ENCODE assay signal across 1 fruit fly cellular context in the genomic region with DNA sequence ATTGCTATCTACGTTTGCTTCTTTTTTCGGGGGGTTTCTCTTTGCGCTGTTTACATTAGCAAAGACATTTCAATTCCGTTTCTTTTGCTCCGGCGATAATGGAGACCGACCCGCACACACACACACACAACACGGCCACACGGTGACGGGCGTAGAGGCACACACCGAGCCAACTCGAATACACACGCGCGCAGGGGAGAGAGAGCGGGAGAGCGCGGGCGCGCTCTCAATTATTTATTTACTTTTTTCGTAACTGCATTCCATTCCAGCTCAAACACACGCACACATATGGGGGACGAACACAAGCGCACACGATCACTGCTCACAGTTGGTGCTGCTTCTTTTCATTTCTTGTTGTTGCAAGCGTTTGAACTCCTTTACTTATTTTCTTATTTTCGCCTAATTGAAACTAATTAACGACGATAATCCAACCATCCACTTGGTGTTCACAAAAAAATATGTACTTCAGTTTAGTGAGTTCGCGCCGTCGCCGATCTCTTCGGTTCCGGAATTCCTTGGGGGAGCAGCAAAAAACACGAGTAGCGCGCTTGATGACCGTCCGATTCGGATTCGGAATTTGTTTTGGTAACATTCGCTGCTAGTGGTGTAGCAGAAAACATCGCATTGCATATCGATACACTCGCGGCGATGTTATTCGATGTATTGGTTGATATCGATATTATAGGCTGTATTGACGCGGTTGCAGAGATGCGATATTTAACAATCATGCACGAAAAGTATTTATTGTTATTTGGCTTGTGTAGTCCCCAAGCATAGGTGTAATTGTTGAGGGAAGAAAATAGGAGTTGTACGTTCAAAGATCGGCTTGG.
TF ChIP-seq lines count a peak whose summit lies in the region.

A gene (minus strand): TSS at position 591 of the 830 bp plus-strand sequence.

TF ChIP-seq in whole organism, embryonic, 481 proteins besides CTCF, POLR2A, EP300 and RAD21 (continued from another document):
- peak; percentile 14 for TF ChIP-seq CG6683 (GFP tag; optimal IDR thresholded peaks at IDR 0.05; lab: Kevin White, UChicago)
- TF ChIP-seq Bdp1 (GFP tag; optimal IDR thresholded peaks at IDR 0.05; lab: Kevin White, UChicago), result peak; percentile 57
- peak; percentile 43 for TF ChIP-seq CG18619 (GFP tag; optimal IDR thresholded peaks at IDR 0.05; lab: Kevin White, UChicago)
- TF ChIP-seq ab (GFP tag; optimal IDR thresholded peaks at IDR 0.05; lab: Kevin White, UChicago), result no peak
- TF ChIP-seq Side (GFP tag; optimal IDR thresholded peaks at IDR 0.05; lab: Kevin White, UChicago), result peak; percentile 60
- peak; percentile 48 for TF ChIP-seq Hmx (GFP tag; optimal IDR thresholded peaks at IDR 0.05; lab: Kevin White, UChicago)
- no peak for TF ChIP-seq ap (GFP tag; IDR thresholded peaks at IDR 0.05; lab: Robert Waterston, UW)
- TF ChIP-seq crol (GFP tag; IDR thresholded peaks at IDR 0.05; lab: Robert Waterston, UW), result no peak
- TF ChIP-seq CG33557 (GFP tag; optimal IDR thresholded peaks at IDR 0.05; lab: Kevin White, UChicago), result peak; percentile 36
- TF ChIP-seq ems (GFP tag; optimal IDR thresholded peaks at IDR 0.05; lab: Kevin White, UChicago), result peak; percentile 86
- no peak for TF ChIP-seq vvl (GFP tag; IDR thresholded peaks at IDR 0.05; lab: Robert Waterston, UW)
- peak; percentile 57 for TF ChIP-seq CG3163 (GFP tag; optimal IDR thresholded peaks at IDR 0.05; lab: Kevin White, UChicago)
- peak; percentile 63 to 79 for TF ChIP-seq dpn (GFP tag; optimal IDR thresholded peaks at IDR 0.05; lab: Kevin White, UChicago)
- TF ChIP-seq CG14441 (GFP tag; IDR thresholded peaks at IDR 0.05; lab: Robert Waterston, UW), result no peak
- TF ChIP-seq Atf6 (GFP tag; IDR thresholded peaks at IDR 0.05; lab: Robert Waterston, UW), result no peak
- peak; percentile 76 for TF ChIP-seq CG15696 (tag; optimal IDR thresholded peaks at IDR 0.05; lab: Kevin White, UChicago)
- TF ChIP-seq Atf3 (GFP tag; optimal IDR thresholded peaks at IDR 0.05; lab: Kevin White, UChicago), result peak; percentile 30
- TF ChIP-seq cas (GFP tag; IDR thresholded peaks at IDR 0.05; lab: Robert Waterston, UW), result no peak
- TF ChIP-seq Vsx1 (GFP tag; optimal IDR thresholded peaks at IDR 0.05; lab: Kevin White, UChicago), result peak; percentile 23
- peak; percentile 53 for TF ChIP-seq CG8089 (GFP tag; optimal IDR thresholded peaks at IDR 0.05; lab: Kevin White, UChicago)
- peak in 1 of 2 experiments; percentile 38 for TF ChIP-seq insv (GFP tag; optimal IDR thresholded peaks at IDR 0.05; lab: Kevin White, UChicago)
- TF ChIP-seq maf-S (GFP tag; optimal IDR thresholded peaks at IDR 0.05; lab: Kevin White, UChicago), result peak; percentile 57
- TF ChIP-seq chn (GFP tag; optimal IDR thresholded peaks at IDR 0.05; lab: Kevin White, UChicago), result peak; percentile 59
- TF ChIP-seq mam (GFP tag; optimal IDR thresholded peaks at IDR 0.05; lab: Kevin White, UChicago), result peak; percentile 83
- peak; percentile 15 for TF ChIP-seq CG7271 (tag; optimal IDR thresholded peaks at IDR 0.05; lab: Kevin White, UChicago)
- TF ChIP-seq Sox102F (GFP tag; optimal IDR thresholded peaks at IDR 0.05; lab: Kevin White, UChicago), result peak; percentile 62
- TF ChIP-seq CG15479 (GFP tag; optimal IDR thresholded peaks at IDR 0.05; lab: Kevin White, UChicago), result no peak
- TF ChIP-seq Six4 (GFP tag; optimal IDR thresholded peaks at IDR 0.05; lab: Kevin White, UChicago), result peak; percentile 61
- TF ChIP-seq Trl (optimal IDR thresholded peaks at IDR 0.05; lab: Kevin White, UChicago), result peak; percentile 92 to 97
- peak; percentile 66 for TF ChIP-seq Trl (GFP tag; optimal IDR thresholded peaks at IDR 0.05; lab: Kevin White, UChicago)
- TF ChIP-seq CG2202 (tag; optimal IDR thresholded peaks at IDR 0.05; lab: Kevin White, UChicago), result no peak
- no peak for TF ChIP-seq E2f1 (GFP tag; IDR thresholded peaks at IDR 0.05; lab: Robert Waterston, UW)
- TF ChIP-seq row (GFP tag; IDR thresholded peaks at IDR 0.05; lab: Robert Waterston, UW), result no peak
- peak; percentile 72 for TF ChIP-seq CoRest (tag; optimal IDR thresholded peaks at IDR 0.05; lab: Kevin White, UChicago)
- peak; percentile 82 for TF ChIP-seq pum (GFP tag; optimal IDR thresholded peaks at IDR 0.05; lab: Kevin White, UChicago)
- TF ChIP-seq CG34376 (GFP tag; optimal IDR thresholded peaks at IDR 0.05; lab: Kevin White, UChicago), result peak; percentile 54
- no peak for TF ChIP-seq dysf (GFP tag; IDR thresholded peaks at IDR 0.05; lab: Robert Waterston, UW)
- no peak for TF ChIP-seq CG13287 (GFP tag; IDR thresholded peaks at IDR 0.05; lab: Robert Waterston, UW; ENCODE audit: partially characterized antibody)
- TF ChIP-seq amos (GFP tag; IDR thresholded peaks at IDR 0.05; lab: Robert Waterston, UW; ENCODE audit: partially characterized antibody), result no peak
- TF ChIP-seq CG5953 (GFP tag; IDR thresholded peaks at IDR 0.05; lab: Robert Waterston, UW), result no peak
- TF ChIP-seq stwl (tag; optimal IDR thresholded peaks at IDR 0.05; lab: Kevin White, UChicago), result peak; percentile 76
- TF ChIP-seq Dll (GFP tag; IDR thresholded peaks at IDR 0.05; lab: Robert Waterston, UW; ENCODE audit: partially characterized antibody), result no peak
- TF ChIP-seq CG18262 (tag; optimal IDR thresholded peaks at IDR 0.05; lab: Kevin White, UChicago), result peak; percentile 44
- no peak for TF ChIP-seq ssp (GFP tag; IDR thresholded peaks at IDR 0.05; lab: Robert Waterston, UW)
- peak; percentile 42 for TF ChIP-seq BtbVII (GFP tag; optimal IDR thresholded peaks at IDR 0.05; lab: Kevin White, UChicago)
- TF ChIP-seq CG2116 (GFP tag; optimal IDR thresholded peaks at IDR 0.05; lab: Kevin White, UChicago), result peak; percentile 93
- no peak for TF ChIP-seq nerfin-2 (GFP tag; IDR thresholded peaks at IDR 0.05; lab: Robert Waterston, UW; ENCODE audit: partially characterized antibody)
- peak; percentile 32 for TF ChIP-seq CG12942 (GFP tag; optimal IDR thresholded peaks at IDR 0.05; lab: Kevin White, UChicago)
- peak; percentile 73 for TF ChIP-seq Antp (GFP tag; optimal IDR thresholded peaks at IDR 0.05; lab: Kevin White, UChicago)
- no peak for TF ChIP-seq CG3407 (GFP tag; optimal IDR thresholded peaks at IDR 0.05; lab: Kevin White, UChicago)
- no peak for TF ChIP-seq CG2875 (GFP tag; optimal IDR thresholded peaks at IDR 0.05; lab: Kevin White, UChicago)
- TF ChIP-seq CG10543 (GFP tag; optimal IDR thresholded peaks at IDR 0.05; lab: Kevin White, UChicago), result peak; percentile 84
- TF ChIP-seq CG2712 (tag; optimal IDR thresholded peaks at IDR 0.05; lab: Kevin White, UChicago), result peak; percentile 73
- no peak for TF ChIP-seq tup (GFP tag; optimal IDR thresholded peaks at IDR 0.05; lab: Kevin White, UChicago)
- TF ChIP-seq CG3838 (GFP tag; optimal IDR thresholded peaks at IDR 0.05; lab: Kevin White, UChicago), result no peak
- TF ChIP-seq Kr (GFP tag; optimal IDR thresholded peaks at IDR 0.05; lab: Kevin White, UChicago), result no peak
- TF ChIP-seq cwo (GFP tag; optimal IDR thresholded peaks at IDR 0.05; lab: Kevin White, UChicago), result peak; percentile 9
- TF ChIP-seq CG1792 (GFP tag; optimal IDR thresholded peaks at IDR 0.05; lab: Kevin White, UChicago), result peak; percentile 81
- TF ChIP-seq CG4360 (GFP tag; IDR thresholded peaks at IDR 0.05; lab: Robert Waterston, UW), result no peak
- no peak for TF ChIP-seq sima (GFP tag; optimal IDR thresholded peaks at IDR 0.05; lab: Kevin White, UChicago)
- peak; percentile 78 for TF ChIP-seq CG17829 (tag; optimal IDR thresholded peaks at IDR 0.05; lab: Kevin White, UChicago)
- TF ChIP-seq CG7556 (GFP tag; optimal IDR thresholded peaks at IDR 0.05; lab: Kevin White, UChicago), result peak; percentile 21
- TF ChIP-seq Asciz (GFP tag; optimal IDR thresholded peaks at IDR 0.05; lab: Kevin White, UChicago), result peak; percentile 21
- peak; percentile 22 for TF ChIP-seq Mad (GFP tag; optimal IDR thresholded peaks at IDR 0.05; lab: Kevin White, UChicago)
- no peak for TF ChIP-seq Doc2 (GFP tag; IDR thresholded peaks at IDR 0.05; lab: Robert Waterston, UW)
- no peak for TF ChIP-seq unc-4 (GFP tag; IDR thresholded peaks at IDR 0.05; lab: Robert Waterston, UW; ENCODE audit: partially characterized antibody)
- TF ChIP-seq lilli (GFP tag; optimal IDR thresholded peaks at IDR 0.05; lab: Kevin White, UChicago), result peak; percentile 81
- TF ChIP-seq CG12219 (GFP tag; optimal IDR thresholded peaks at IDR 0.05; lab: Kevin White, UChicago), result no peak
- peak; percentile 74 for TF ChIP-seq CG10654 (GFP tag; optimal IDR thresholded peaks at IDR 0.05; lab: Kevin White, UChicago)
- no peak for TF ChIP-seq Oaz (GFP tag; IDR thresholded peaks at IDR 0.05; lab: Robert Waterston, UW)
- no peak for TF ChIP-seq wor (GFP tag; IDR thresholded peaks at IDR 0.05; lab: Robert Waterston, UW)
- TF ChIP-seq CG5180 (GFP tag; optimal IDR thresholded peaks at IDR 0.05; lab: Kevin White, UChicago), result peak; percentile 36
- TF ChIP-seq CG7786 (GFP tag; optimal IDR thresholded peaks at IDR 0.05; lab: Kevin White, UChicago), result peak; percentile 84
- peak; percentile 73 for TF ChIP-seq gem (tag; optimal IDR thresholded peaks at IDR 0.05; lab: Kevin White, UChicago)
- TF ChIP-seq gce (GFP tag; IDR thresholded peaks at IDR 0.05; lab: Robert Waterston, UW), result no peak
- no peak for TF ChIP-seq CG10959 (GFP tag; IDR thresholded peaks at IDR 0.05; lab: Robert Waterston, UW)
- no peak for TF ChIP-seq seq (GFP tag; IDR thresholded peaks at IDR 0.05; lab: Robert Waterston, UW)
- TF ChIP-seq CG30403 (GFP tag; optimal IDR thresholded peaks at IDR 0.05; lab: Kevin White, UChicago), result peak; percentile 75
- no peak for TF ChIP-seq gsb (GFP tag; IDR thresholded peaks at IDR 0.05; lab: Robert Waterston, UW)
- TF ChIP-seq danr (GFP tag; IDR thresholded peaks at IDR 0.05; lab: Robert Waterston, UW), result no peak
- TF ChIP-seq YL-1 (GFP tag; optimal IDR thresholded peaks at IDR 0.05; lab: Kevin White, UChicago), result peak; percentile 53
- TF ChIP-seq CG15011 (GFP tag; optimal IDR thresholded peaks at IDR 0.05; lab: Kevin White, UChicago), result no peak
- TF ChIP-seq Dp (GFP tag; optimal IDR thresholded peaks at IDR 0.05; lab: Kevin White, UChicago), result peak; percentile 47
- peak; percentile 19 for TF ChIP-seq ash1 (GFP tag; optimal IDR thresholded peaks at IDR 0.05; lab: Kevin White, UChicago)
- no peak for TF ChIP-seq Gsc (GFP tag; IDR thresholded peaks at IDR 0.05; lab: Robert Waterston, UW)
- peak; percentile 12 for TF ChIP-seq CG12299 (tag; optimal IDR thresholded peaks at IDR 0.05; lab: Kevin White, UChicago)
- no peak for TF ChIP-seq disco-r (GFP tag; optimal IDR thresholded peaks at IDR 0.05; lab: Kevin White, UChicago)
- TF ChIP-seq Pdp1 (GFP tag; optimal IDR thresholded peaks at IDR 0.05; lab: Kevin White, UChicago), result peak; percentile 59 to 72
- TF ChIP-seq CG15514 (GFP tag; optimal IDR thresholded peaks at IDR 0.05; lab: Kevin White, UChicago), result peak; percentile 100
- TF ChIP-seq CG12236 (GFP tag; optimal IDR thresholded peaks at IDR 0.05; lab: Kevin White, UChicago), result peak; percentile 49
- peak; percentile 43 for TF ChIP-seq CG14965 (GFP tag; optimal IDR thresholded peaks at IDR 0.05; lab: Kevin White, UChicago; ENCODE audit: borderline replicate concordance)
- no peak for TF ChIP-seq jing (GFP tag; optimal IDR thresholded peaks at IDR 0.05; lab: Kevin White, UChicago)
- TF ChIP-seq shn (GFP tag; optimal IDR thresholded peaks at IDR 0.05; lab: Kevin White, UChicago), result peak; percentile 69
- no peak for TF ChIP-seq schlank (tag; optimal IDR thresholded peaks at IDR 0.05; lab: Kevin White, UChicago)
- TF ChIP-seq croc (GFP tag; conservative IDR thresholded peaks at IDR 0.05; lab: Robert Waterston, UW), result peak; percentile 35; the same call in 1 of the 3 replicates
- TF ChIP-seq CG8281 (tag; optimal IDR thresholded peaks at IDR 0.05; lab: Kevin White, UChicago), result no peak
- peak; percentile 27 for TF ChIP-seq fd3F (GFP tag; optimal IDR thresholded peaks at IDR 0.05; lab: Kevin White, UChicago)
- TF ChIP-seq Xrp1 (GFP tag; IDR thresholded peaks at IDR 0.05; lab: Robert Waterston, UW), result no peak
- TF ChIP-seq CG7963 (GFP tag; IDR thresholded peaks at IDR 0.05; lab: Robert Waterston, UW; ENCODE audit: partially characterized antibody), result no peak
- TF ChIP-seq CG12104 (GFP tag; optimal IDR thresholded peaks at IDR 0.05; lab: Kevin White, UChicago), result peak; percentile 42
- peak in 1 of 2 experiments; percentile 52 for TF ChIP-seq bsh (GFP tag; optimal IDR thresholded peaks at IDR 0.05; lab: Kevin White, UChicago)
- TF ChIP-seq Sry-β (GFP tag; optimal IDR thresholded peaks at IDR 0.05; lab: Kevin White, UChicago), result peak; percentile 38
- TF ChIP-seq Dad (GFP tag; optimal IDR thresholded peaks at IDR 0.05; lab: Kevin White, UChicago), result peak; percentile 81
- no peak for TF ChIP-seq CG32767 (GFP tag; IDR thresholded peaks at IDR 0.05; lab: Robert Waterston, UW)
- peak; percentile 37 for TF ChIP-seq CG11398 (GFP tag; optimal IDR thresholded peaks at IDR 0.05; lab: Kevin White, UChicago)
- TF ChIP-seq pho (GFP tag; optimal IDR thresholded peaks at IDR 0.05; lab: Kevin White, UChicago), result peak; percentile 70
- TF ChIP-seq sqz (GFP tag; optimal IDR thresholded peaks at IDR 0.05; lab: Kevin White, UChicago), result peak; percentile 48
- TF ChIP-seq HLHmδ (GFP tag; optimal IDR thresholded peaks at IDR 0.05; lab: Kevin White, UChicago), result peak; percentile 57
- peak; percentile 85 for TF ChIP-seq CG12769 (tag; optimal IDR thresholded peaks at IDR 0.05; lab: Kevin White, UChicago)
- TF ChIP-seq CG8944 (GFP tag; optimal IDR thresholded peaks at IDR 0.05; lab: Kevin White, UChicago), result peak; percentile 81
- no peak for TF ChIP-seq Hand (GFP tag; optimal IDR thresholded peaks at IDR 0.05; lab: Kevin White, UChicago)
- no peak for TF ChIP-seq Ptx1 (GFP tag; IDR thresholded peaks at IDR 0.05; lab: Robert Waterston, UW)
- TF ChIP-seq CG17328 (GFP tag; IDR thresholded peaks at IDR 0.05; lab: Robert Waterston, UW), result no peak
- TF ChIP-seq da (GFP tag; optimal IDR thresholded peaks at IDR 0.05; lab: Kevin White, UChicago), result peak; percentile 17
- peak; percentile 55 for TF ChIP-seq abd-A (tag; optimal IDR thresholded peaks at IDR 0.05; lab: Kevin White, UChicago)
- peak; percentile 43 for TF ChIP-seq Ssrp (tag; optimal IDR thresholded peaks at IDR 0.05; lab: Kevin White, UChicago)
- TF ChIP-seq H15 (GFP tag; IDR thresholded peaks at IDR 0.05; lab: Robert Waterston, UW), result no peak
- peak; percentile 67 for TF ChIP-seq emc (GFP tag; optimal IDR thresholded peaks at IDR 0.05; lab: Kevin White, UChicago)
- TF ChIP-seq CG1647 (GFP tag; optimal IDR thresholded peaks at IDR 0.05; lab: Kevin White, UChicago), result peak; percentile 74
- no peak for TF ChIP-seq NC2α (GFP tag; optimal IDR thresholded peaks at IDR 0.05; lab: Kevin White, UChicago)
- no peak for TF ChIP-seq Ada2b (GFP tag; IDR thresholded peaks at IDR 0.05; lab: Robert Waterston, UW)
- TF ChIP-seq CG3847 (GFP tag; IDR thresholded peaks at IDR 0.05; lab: Robert Waterston, UW), result no peak
